Fruit fly (Drosophila melanogaster): ENCODE results near the gene Corp.

The Corp gene

dm6 chrX:8229918-8230699, 41.1 kb downstream of the Corp start (continued):
- TF ChIP-seq toy (GFP tag; IDR thresholded peaks at IDR 0.05): no peak
- TF ChIP-seq Taf1 (GFP tag; IDR thresholded peaks at IDR 0.05): no peak
- TF ChIP-seq odd (GFP tag; optimal IDR thresholded peaks at IDR 0.05): peak; percentile 79
- peak; percentile 29 for TF ChIP-seq kah (GFP tag; optimal IDR thresholded peaks at IDR 0.05)
- no peak for TF ChIP-seq Oaz (GFP tag; IDR thresholded peaks at IDR 0.05)
- TF ChIP-seq trem (tag; optimal IDR thresholded peaks at IDR 0.05): peak; percentile 4
- no peak for TF ChIP-seq fd3F (GFP tag; optimal IDR thresholded peaks at IDR 0.05)
- TF ChIP-seq MESR4 (GFP tag; optimal IDR thresholded peaks at IDR 0.05): no peak
- TF ChIP-seq run (tag; optimal IDR thresholded peaks at IDR 0.05): peak; percentile 23
- TF ChIP-seq CG9817 (tag; optimal IDR thresholded peaks at IDR 0.05): no peak
- peak; percentile 17 for TF ChIP-seq sd (tag; optimal IDR thresholded peaks at IDR 0.05)
- TF ChIP-seq ash1 (GFP tag; optimal IDR thresholded peaks at IDR 0.05): peak; percentile 70
- no peak for TF ChIP-seq az2 (GFP tag; optimal IDR thresholded peaks at IDR 0.05)
- no peak for TF ChIP-seq Hr3 (GFP tag; optimal IDR thresholded peaks at IDR 0.05)
- TF ChIP-seq esg (GFP tag; conservative IDR thresholded peaks at IDR 0.05): no peak
- 0 out of 3 replicates have a peak, but pooled peaks have one; percentile 16 for TF ChIP-seq CG17361 (GFP tag; IDR thresholded peaks at IDR 0.05)
- peak; percentile 36 for TF ChIP-seq CG14965 (GFP tag; optimal IDR thresholded peaks at IDR 0.05; ENCODE audit: borderline replicate concordance)
- peak; percentile 13 for TF ChIP-seq CG4820 (GFP tag; optimal IDR thresholded peaks at IDR 0.05)
- TF ChIP-seq Xrp1 (GFP tag; IDR thresholded peaks at IDR 0.05): peak; percentile 71
- TF ChIP-seq pzg (GFP tag; optimal IDR thresholded peaks at IDR 0.05): no peak
- TF ChIP-seq CG10654 (GFP tag; optimal IDR thresholded peaks at IDR 0.05): peak; percentile 33
- TF ChIP-seq HmgZ (tag; optimal IDR thresholded peaks at IDR 0.05): peak; percentile 33
- TF ChIP-seq CG32767 (GFP tag; IDR thresholded peaks at IDR 0.05): no peak
- peak; percentile 67 for TF ChIP-seq onecut (GFP tag; IDR thresholded peaks at IDR 0.05)
- TF ChIP-seq org-1 (GFP tag; optimal IDR thresholded peaks at IDR 0.05): peak; percentile 71
- TF ChIP-seq D19A (tag; optimal IDR thresholded peaks at IDR 0.05): no peak
- no peak for TF ChIP-seq CG16779 (GFP tag; IDR thresholded peaks at IDR 0.05)
- peak; percentile 12 to 19 for TF ChIP-seq dpn (GFP tag; optimal IDR thresholded peaks at IDR 0.05)
- peak; percentile 13 for TF ChIP-seq CG2120 (GFP tag; optimal IDR thresholded peaks at IDR 0.05)
- peak; percentile 87 for TF ChIP-seq lab (GFP tag; optimal IDR thresholded peaks at IDR 0.05)
- peak; percentile 79 for TF ChIP-seq HLHmδ (GFP tag; optimal IDR thresholded peaks at IDR 0.05)
- TF ChIP-seq CG4360 (GFP tag; IDR thresholded peaks at IDR 0.05): no peak
- TF ChIP-seq cas (GFP tag; IDR thresholded peaks at IDR 0.05): no peak
- peak; percentile 74 for TF ChIP-seq CG18599 (GFP tag; optimal IDR thresholded peaks at IDR 0.05)
- peak; percentile 46 for TF ChIP-seq oc (tag; optimal IDR thresholded peaks at IDR 0.05)
- TF ChIP-seq CG2678 (tag; optimal IDR thresholded peaks at IDR 0.05): peak; percentile 71
- no peak for TF ChIP-seq tgo (GFP tag; IDR thresholded peaks at IDR 0.05)
- 0 out of 2 replicates have a peak, but pooled peaks have one; percentile 3 for TF ChIP-seq Rfx (GFP tag; IDR thresholded peaks at IDR 0.05)
- TF ChIP-seq her (GFP tag; optimal IDR thresholded peaks at IDR 0.05): peak; percentile 27
- TF ChIP-seq Opbp (GFP tag; IDR thresholded peaks at IDR 0.05; ENCODE audit: partially characterized antibody): no peak

DNA sequence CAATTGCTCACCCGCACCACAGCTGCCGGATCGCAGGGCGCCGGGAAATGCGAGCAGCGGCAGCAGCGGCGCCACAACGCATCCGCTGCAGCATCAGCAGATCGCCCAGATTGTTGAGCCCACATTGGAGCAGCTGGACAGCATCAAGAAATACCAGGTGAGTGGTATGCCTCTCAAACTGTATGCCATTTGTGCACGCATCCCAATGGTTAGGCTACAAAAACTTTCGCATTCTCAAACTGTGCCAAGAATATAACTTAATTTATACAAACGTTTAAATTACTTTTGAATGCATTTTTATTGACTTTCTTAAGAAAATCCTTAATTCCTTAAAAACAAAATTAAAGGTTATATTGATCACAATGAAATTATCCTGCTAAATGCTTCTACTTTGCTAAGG, 43.3 kb downstream of the Corp start:
- 0 out of 3 replicates have a peak, but pooled peaks have one; percentile 11 for TF ChIP-seq Opbp (GFP tag; IDR thresholded peaks at IDR 0.05; ENCODE audit: partially characterized antibody)
- TF ChIP-seq CG6654 (GFP tag; optimal IDR thresholded peaks at IDR 0.05): peak; percentile 98
- TF ChIP-seq luna (GFP tag; optimal IDR thresholded peaks at IDR 0.05): no peak
- TF ChIP-seq dati (GFP tag; IDR thresholded peaks at IDR 0.05): no peak
- no peak for TF ChIP-seq hb (GFP tag; IDR thresholded peaks at IDR 0.05; ENCODE audit: partially characterized antibody)
- no peak for TF ChIP-seq schlank (tag; optimal IDR thresholded peaks at IDR 0.05)
- no peak for TF ChIP-seq CG13123 (GFP tag; optimal IDR thresholded peaks at IDR 0.05)
- TF ChIP-seq Ets65A (GFP tag): peak; percentile 53
- TF ChIP-seq cad (GFP tag; optimal IDR thresholded peaks at IDR 0.05): peak; percentile 85
- TF ChIP-seq knrl (GFP tag; IDR thresholded peaks at IDR 0.05; ENCODE audit: partially characterized antibody): peak; percentile 41; the same call in 1 of the 3 replicates
- TF ChIP-seq CG8478 (optimal IDR thresholded peaks at IDR 0.05): peak; percentile 11
- TF ChIP-seq gt (GFP tag; IDR thresholded peaks at IDR 0.05): no peak
- 0 out of 4 replicates have a peak, but pooled peaks have one; percentile 29 for TF ChIP-seq chinmo (GFP tag; IDR thresholded peaks at IDR 0.05; ENCODE audit: partially characterized antibody)
